Fruit fly (Drosophila melanogaster) whole organism: ENCODE measurements around the gene ND-B14.5AL.

Experiments used
- CG8478 ChIP-seq: fragments of >200 bp; optimal IDR thresholded peaks from 2 replicates; lab custom pipeline; 2018; ENCODE audit warnings: inconsistent platforms
- Dll ChIP-seq: fragments of >200 bp; optimal IDR thresholded peaks from 2 replicates; lab custom pipeline; 2017
- EcR ChIP-seq, 2 experiments: fragments of >200 bp; optimal IDR thresholded peaks; 2 replicates each; lab custom pipeline; 2017; ENCODE audit warnings: missing biosample characterization in 2 of 2, missing genetic modification characterization in 2 of 2, missing genetic modification reagents in 2 of 2
- pan ChIP-seq: fragments of >200 bp; optimal IDR thresholded peaks from 2 replicates; lab custom pipeline; 2017
- psq ChIP-seq: fragments of >200 bp; optimal IDR thresholded peaks from 2 replicates; lab custom pipeline; 2017
- usp ChIP-seq: fragments of >200 bp; optimal IDR thresholded peaks from 2 replicates; lab custom pipeline; 2017; ENCODE audit warnings: missing biosample characterization, missing genetic modification characterization, mixed read lengths

The ND-B14.5AL gene

dm6 chr3L:22642276-22642900 is 36.2 kb downstream of the ND-B14.5AL start:
- TF ChIP-seq Dll = no peak
- no peak for TF ChIP-seq CG8478 (lab: Kevin White, UChicago)
- no peak for TF ChIP-seq psq (lab: Kevin White, UChicago)
- TF ChIP-seq usp = no peak
- no peak for TF ChIP-seq pan (lab: Kevin White, UChicago)
- no peak for TF ChIP-seq EcR (GFP tag; optimal IDR thresholded peaks at IDR 0.05; lab: Kevin White, UChicago)

- no peak for TF ChIP-seq Dll
- no peak for TF ChIP-seq pan (lab: Kevin White, UChicago)
- no peak for TF ChIP-seq usp
- TF ChIP-seq psq (lab: Kevin White, UChicago) = no peak
- no peak for TF ChIP-seq EcR (GFP tag; optimal IDR thresholded peaks at IDR 0.05; lab: Kevin White, UChicago)
- TF ChIP-seq CG8478 (lab: Kevin White, UChicago) = no peak
These were observed 39.2 kb downstream of the ND-B14.5AL start, which contains the start of gene CG33766 for dm6 chr3L:22645327-22645726. Gene CG33766, plus strand, starts transcription at chr3L:22645627.

- TF ChIP-seq usp (no peak), psq (lab: Kevin White, UChicago) (no peak)
These were observed 39.8 kb downstream of the ND-B14.5AL start, which contains the start of gene CG33767 for dm6 chr3L:22646007-22646406. Gene CG33767, plus strand, starts transcription at chr3L:22646307.

dm6 chr3L:22646863-22647262 is 40.7 kb downstream of the ND-B14.5AL start, which contains the start of gene CG33768:
Gene CG33768, plus strand, starts transcription at chr3L:22647163.
- no peak for TF ChIP-seq Dll
- TF ChIP-seq usp = no peak
- TF ChIP-seq pan (lab: Kevin White, UChicago) = no peak
- TF ChIP-seq CG8478 (lab: Kevin White, UChicago) = no peak
- no peak for TF ChIP-seq psq (lab: Kevin White, UChicago)
- TF ChIP-seq EcR (GFP tag; optimal IDR thresholded peaks at IDR 0.05; lab: Kevin White, UChicago) = no peak

dm6 chr3L:22647627-22648026 is 41.5 kb downstream of the ND-B14.5AL start, which contains the start of gene CG33769:
Gene CG33769, plus strand, starts transcription at chr3L:22647927.
- no peak for TF ChIP-seq pan (lab: Kevin White, UChicago)
- no peak for TF ChIP-seq Dll
- no peak for TF ChIP-seq EcR (GFP tag; optimal IDR thresholded peaks at IDR 0.05; lab: Kevin White, UChicago)
- no peak for TF ChIP-seq CG8478 (lab: Kevin White, UChicago)
- TF ChIP-seq usp = no peak
- no peak for TF ChIP-seq psq (lab: Kevin White, UChicago)

dm6 chr3L:22648372-22648771 is 42.2 kb downstream of the ND-B14.5AL start, which contains the start of gene CG33770:
Gene CG33770, plus strand, starts transcription at chr3L:22648672.
- TF ChIP-seq Dll = no peak
- no peak for TF ChIP-seq pan (lab: Kevin White, UChicago)
- no peak for TF ChIP-seq psq (lab: Kevin White, UChicago)
- TF ChIP-seq EcR (GFP tag; optimal IDR thresholded peaks at IDR 0.05; lab: Kevin White, UChicago) = no peak
- TF ChIP-seq usp = no peak
- no peak for TF ChIP-seq CG8478 (lab: Kevin White, UChicago)

dm6 chr3L:22649096-22649495 is 42.9 kb downstream of the ND-B14.5AL start, which contains the start of gene CG33771:
Gene CG33771, plus strand, starts transcription at chr3L:22649396.
- no peak for TF ChIP-seq usp
- TF ChIP-seq EcR (GFP tag; optimal IDR thresholded peaks at IDR 0.05; lab: Kevin White, UChicago) = no peak
- no peak for TF ChIP-seq CG8478 (lab: Kevin White, UChicago)
- TF ChIP-seq pan (lab: Kevin White, UChicago) = no peak
- no peak for TF ChIP-seq psq (lab: Kevin White, UChicago)
- no peak for TF ChIP-seq Dll

dm6 chr3L:22652425-22652824 is 46.3 kb downstream of the ND-B14.5AL start, which contains the start of gene CG33772:
Gene CG33772, minus strand, starts transcription at chr3L:22652525.
- TF ChIP-seq pan (lab: Kevin White, UChicago) (no peak), EcR (GFP tag; optimal IDR thresholded peaks at IDR 0.05; lab: Kevin White, UChicago) (no peak), psq (lab: Kevin White, UChicago) (no peak), Dll (no peak), usp (no peak), CG8478 (lab: Kevin White, UChicago) (no peak)
